Fruit fly (Drosophila melanogaster) whole organism: ENCODE measurements around the gene Lsp2.

Source experiments
- CG8478 ChIP-seq: fragments of >200 bp; optimal IDR thresholded peaks from 2 replicates; lab custom pipeline; 2018; ENCODE audit warnings: inconsistent platforms
- psq ChIP-seq: fragments of >200 bp; optimal IDR thresholded peaks from 2 replicates; lab custom pipeline; 2017

- TF ChIP-seq psq (lab: Kevin White, UChicago) (no peak), CG8478 (lab: Kevin White, UChicago) (no peak)
Measured at dm6 chr3L:12129111-12129510, at the start of gene Lsp2.
